Worm (Caenorhabditis elegans) whole organism, L1 larva: ENCODE measurements around the gene chil-14.
A peak's percentile ranks its signal among the peaks of the same experiment; 100 is the strongest.

Experiments
- C04F5.9 ChIP-seq: sonication (generic microtip); optimal IDR thresholded peaks from 2 replicates; lab custom pipeline; 2016; ENCODE audit warnings: missing genetic modification characterization, missing compliant biosample characterization
- C16A3.4 ChIP-seq: fragments of 150-350 bp; optimal IDR thresholded peaks from 2 replicates; lab custom pipeline; 2014; ENCODE audit warnings: missing biosample characterization, missing genetic modification characterization
- F16B12.6 ChIP-seq: fragments of 150-350 bp; optimal IDR thresholded peaks from 2 replicates; lab custom pipeline; 2014; ENCODE audit warnings: missing biosample characterization, missing genetic modification characterization
- Y116A8C.19 ChIP-seq: sonication (generic microtip); optimal IDR thresholded peaks from 2 replicates; lab custom pipeline; 2016; ENCODE audit warnings: missing compliant biosample characterization, missing genetic modification characterization, borderline replicate concordance
- aly-2 ChIP-seq: fragments of 150-350 bp; optimal IDR thresholded peaks from 2 replicates; lab custom pipeline; 2014; ENCODE audit warnings: missing biosample characterization, missing genetic modification characterization
- ama-1 ChIP-seq: fragments of 150-350 bp; optimal IDR thresholded peaks from 2 replicates; lab custom pipeline; 2014
- ceh-63 ChIP-seq: fragments of 200-800 bp; sonication (Bioruptor generic); optimal IDR thresholded peaks from 2 replicates; lab custom pipeline; 2018; ENCODE audit warnings: mild to moderate bottlenecking, missing genetic modification characterization, missing compliant biosample characterization
- ceh-8 ChIP-seq: fragments of 200-800 bp; sonication (Bioruptor generic); optimal IDR thresholded peaks from 2 replicates; lab custom pipeline; 2018; ENCODE audit warnings: mild to moderate bottlenecking, missing genetic modification characterization, moderate library complexity, missing compliant biosample characterization
- ces-1 ChIP-seq: fragments of 150-350 bp; optimal IDR thresholded peaks from 2 replicates; lab custom pipeline; 2014; ENCODE audit warnings: missing biosample characterization, missing genetic modification reagents, missing genetic modification characterization
- dpl-1 ChIP-seq, 3 experiments: fragments of 150-350 bp in 2 of 3; sonication (generic microtip) in 1 of 3; optimal IDR thresholded peaks; 2 replicates each; lab custom pipeline; 2014 to 2017; ENCODE audit warnings: missing biosample characterization in 3 of 3, missing genetic modification characterization in 3 of 3, missing genetic modification reagents in 3 of 3
- dsc-1 ChIP-seq: sonication (generic microtip); optimal IDR thresholded peaks from 2 replicates; lab custom pipeline; 2016; ENCODE audit warnings: mild to moderate bottlenecking, missing genetic modification characterization, missing compliant biosample characterization
- efl-1 ChIP-seq, 4 experiments: fragments of 150-350 bp; optimal IDR thresholded peaks in 3 of 4; peaks in 1 of 4; 1 replicate in 1 of 4; 2 replicates in 3 of 4; lab custom pipeline; 2014; ENCODE audit warnings: missing biosample characterization in 2 of 4, missing genetic modification characterization in 2 of 4, missing genetic modification reagents in 2 of 4
- efl-3 ChIP-seq: fragments of 200-800 bp; sonication (Bioruptor generic); optimal IDR thresholded peaks from 2 replicates; lab custom pipeline; 2018; ENCODE audit warnings: mild to moderate bottlenecking, missing genetic modification characterization, missing compliant biosample characterization
- egl-27 ChIP-seq, 2 experiments: fragments of 150-350 bp in 1 of 2; sonication (generic microtip); optimal IDR thresholded peaks; 3 replicates each; lab custom pipeline; 2017 to 2018; ENCODE audit warnings: missing biosample characterization in 2 of 2, missing genetic modification characterization in 2 of 2, missing genetic modification reagents in 2 of 2
- elt-3 ChIP-seq, 6 experiments: fragments of 150-350 bp in 1 of 6; sonication (generic microtip); optimal IDR thresholded peaks; 2 replicates each; lab custom pipeline; 2017 to 2018; ENCODE audit warnings: missing biosample characterization in 6 of 6, missing genetic modification characterization in 6 of 6, inconsistent platforms in 1 of 6
- ets-5 ChIP-seq: fragments of 200-800 bp; sonication (Bioruptor generic); IDR thresholded peaks from 2 replicates; pipeline ENCODE4 v1.3.6; 2022; ENCODE audit warnings: missing genetic modification characterization, missing compliant biosample characterization
- fkh-8 ChIP-seq: sonication (generic microtip); optimal IDR thresholded peaks from 2 replicates; lab custom pipeline; 2016; ENCODE audit warnings: mild to moderate bottlenecking, missing genetic modification characterization, missing compliant biosample characterization
- fos-1 ChIP-seq: fragments of 150-350 bp; optimal IDR thresholded peaks from 2 replicates; lab custom pipeline; 2014; ENCODE audit warnings: missing biosample characterization, missing genetic modification characterization
- hpl-2 ChIP-seq: fragments of 150-350 bp; optimal IDR thresholded peaks from 2 replicates; lab custom pipeline; 2014; ENCODE audit warnings: missing biosample characterization, missing genetic modification reagents, missing genetic modification characterization
- lin-14 ChIP-seq: fragments of 200-800 bp; sonication (Bioruptor generic); optimal IDR thresholded peaks from 2 replicates; lab custom pipeline; 2018; ENCODE audit warnings: mild to moderate bottlenecking, missing genetic modification characterization, moderate library complexity, missing compliant biosample characterization
- lin-15B ChIP-seq: fragments of 150-350 bp; sonication (generic microtip); optimal IDR thresholded peaks from 3 replicates; lab custom pipeline; 2014; ENCODE audit warnings: missing biosample characterization, missing genetic modification characterization
- lin-35 ChIP-seq, 2 experiments: fragments of 150-350 bp; optimal IDR thresholded peaks; 2 replicates each; lab custom pipeline; 2014; ENCODE audit warnings: missing biosample characterization in 2 of 2, missing genetic modification characterization in 2 of 2, missing genetic modification reagents in 2 of 2
- lsy-2 ChIP-seq, 2 experiments: fragments of 150-350 bp; optimal IDR thresholded peaks; 2 replicates each; lab custom pipeline; 2014; ENCODE audit warnings: missing biosample characterization in 2 of 2, missing genetic modification characterization in 2 of 2
- mab-9 ChIP-seq: fragments of 200-800 bp; sonication (Bioruptor generic); IDR thresholded peaks from 2 replicates; pipeline ENCODE4 v1.3.6; 2022; ENCODE audit warnings: missing genetic modification reagents, missing genetic modification characterization, missing compliant biosample characterization
- mdl-1 ChIP-seq, 2 experiments: fragments of 150-350 bp; optimal IDR thresholded peaks; 2 replicates each; lab custom pipeline; 2014 to 2017; ENCODE audit warnings: missing biosample characterization in 2 of 2, missing genetic modification characterization in 2 of 2, inconsistent platforms in 1 of 2
- mef-2 ChIP-seq: fragments of 150-350 bp; optimal IDR thresholded peaks from 2 replicates; lab custom pipeline; 2014; ENCODE audit warnings: missing biosample characterization, missing genetic modification characterization
- mep-1 ChIP-seq: fragments of 150-350 bp; optimal IDR thresholded peaks from 2 replicates; lab custom pipeline; 2014; ENCODE audit warnings: missing biosample characterization, missing genetic modification characterization
- nhr-12 ChIP-seq: sonication (generic microtip); optimal IDR thresholded peaks from 2 replicates; lab custom pipeline; 2017; ENCODE audit warnings: missing biosample characterization, missing genetic modification characterization
- nhr-20 ChIP-seq: sonication (generic microtip); optimal IDR thresholded peaks from 2 replicates; lab custom pipeline; 2016; ENCODE audit warnings: mild to moderate bottlenecking, missing genetic modification characterization, missing compliant biosample characterization
- nhr-28 ChIP-seq: fragments of 150-350 bp; optimal IDR thresholded peaks from 2 replicates; lab custom pipeline; 2014; ENCODE audit warnings: missing biosample characterization, missing genetic modification characterization
- nhr-47 ChIP-seq: sonication (generic microtip); optimal IDR thresholded peaks from 2 replicates; lab custom pipeline; 2016; ENCODE audit warnings: mild to moderate bottlenecking, missing genetic modification characterization, moderate library complexity, missing compliant biosample characterization
- nhr-71 ChIP-seq: sonication (generic microtip); optimal IDR thresholded peaks from 2 replicates; lab custom pipeline; 2016; ENCODE audit warnings: mild to moderate bottlenecking, missing genetic modification characterization, moderate library complexity, missing compliant biosample characterization
- nhr-76 ChIP-seq: sonication (generic microtip); optimal IDR thresholded peaks from 2 replicates; lab custom pipeline; 2017; ENCODE audit warnings: missing biosample characterization, missing genetic modification characterization
- nhr-84 ChIP-seq: sonication (generic microtip); optimal IDR thresholded peaks from 2 replicates; lab custom pipeline; 2017; ENCODE audit warnings: missing biosample characterization, missing genetic modification characterization
- nhr-85 ChIP-seq: sonication (generic microtip); peaks from one replicate; lab custom pipeline; 2016; ENCODE audit warnings: missing genetic modification characterization, inconsistent platforms, missing compliant biosample characterization
- pag-3 ChIP-seq: sonication (generic microtip); optimal IDR thresholded peaks from 2 replicates; lab custom pipeline; 2017; ENCODE audit warnings: missing genetic modification characterization, mild to moderate bottlenecking, missing compliant biosample characterization, antibody characterized with exemption, borderline replicate concordance; ENCODE audit not compliant: insufficient read depth
- rnt-1 ChIP-seq: sonication (generic microtip); optimal IDR thresholded peaks from 2 replicates; lab custom pipeline; 2016; ENCODE audit warnings: mild to moderate bottlenecking, missing genetic modification characterization, moderate library complexity, missing compliant biosample characterization
- skn-1 ChIP-seq: fragments of 150-350 bp; optimal IDR thresholded peaks from 2 replicates; lab custom pipeline; 2014; ENCODE audit warnings: missing biosample characterization, missing genetic modification characterization
- snpc-4 ChIP-seq: fragments of 150-350 bp; optimal IDR thresholded peaks from 2 replicates; lab custom pipeline; 2014; ENCODE audit warnings: missing biosample characterization, missing genetic modification characterization
- snu-23 ChIP-seq: sonication (generic microtip); optimal IDR thresholded peaks from 2 replicates; lab custom pipeline; 2016; ENCODE audit warnings: missing genetic modification characterization, missing compliant biosample characterization
- sptf-1 ChIP-seq: fragments of 150-350 bp; optimal IDR thresholded peaks from 2 replicates; lab custom pipeline; 2014; ENCODE audit warnings: missing biosample characterization, missing genetic modification characterization
- swsn-7 ChIP-seq: sonication (generic microtip); optimal IDR thresholded peaks from 2 replicates; lab custom pipeline; 2016; ENCODE audit warnings: missing genetic modification characterization, missing compliant biosample characterization
- tbx-2 ChIP-seq: sonication (generic microtip); optimal IDR thresholded peaks from 2 replicates; lab custom pipeline; 2016; ENCODE audit warnings: missing genetic modification characterization, missing compliant biosample characterization
- tlp-1 ChIP-seq: fragments of 150-350 bp; optimal IDR thresholded peaks from 2 replicates; lab custom pipeline; 2014; ENCODE audit warnings: missing biosample characterization, missing genetic modification characterization
- unc-130 ChIP-seq: fragments of 150-350 bp; optimal IDR thresholded peaks from 2 replicates; lab custom pipeline; 2017; ENCODE audit warnings: missing biosample characterization, missing genetic modification characterization, inconsistent platforms
- unc-62 ChIP-seq: fragments of 150-350 bp; optimal IDR thresholded peaks from 2 replicates; lab custom pipeline; 2014; ENCODE audit warnings: missing biosample characterization, missing genetic modification reagents, missing genetic modification characterization
- unc-86 ChIP-seq: sonication (generic microtip); optimal IDR thresholded peaks from 2 replicates; lab custom pipeline; 2016; ENCODE audit warnings: missing genetic modification characterization, missing compliant biosample characterization
- unc-98 ChIP-seq: fragments of 200-800 bp; sonication (Bioruptor generic); IDR thresholded peaks from 2 replicates; pipeline ENCODE4 v1.3.6; 2022; ENCODE audit warnings: missing genetic modification characterization, missing compliant biosample characterization
- vab-15 ChIP-seq: sonication (generic microtip); optimal IDR thresholded peaks from 2 replicates; lab custom pipeline; 2017; ENCODE audit warnings: missing genotype, mild to moderate bottlenecking, missing genetic modification characterization, missing compliant biosample characterization
- zip-4 ChIP-seq: fragments of 200-800 bp; sonication (Bioruptor generic); optimal IDR thresholded peaks from 2 replicates; lab custom pipeline; 2018; ENCODE audit warnings: mild to moderate bottlenecking, missing genetic modification characterization, moderate library complexity, missing compliant biosample characterization

chil-14 gene

ce11 chrV:1472569-1472968 is 17.7 kb downstream of the chil-14 start:
- TF ChIP-seq nhr-20 (tag; lab: Kevin White, UChicago) (no peak), zip-4 (no peak), pag-3 (tag; lab: Kevin White, UChicago) (no peak), elt-3 (tag; optimal IDR thresholded peaks at IDR 0.05; lab: Kevin White, UChicago) (no peak), mep-1 (tag; lab: Kevin White, UChicago) (peak; percentile 48), tbx-2 (no peak), C16A3.4 (no peak), hpl-2 (no peak), unc-86 (tag; lab: Kevin White, UChicago) (no peak), dsc-1 (peak; percentile 36), nhr-71 (tag; lab: Kevin White, UChicago) (peak; percentile 16), unc-62 (GFP tag; lab: Kevin White, UChicago) (no peak), sptf-1 (no peak), ces-1 (GFP tag; lab: Kevin White, UChicago) (no peak), nhr-76 (no peak), lin-35 (GFP tag; optimal IDR thresholded peaks at IDR 0.05; lab: Kevin White, UChicago) (no peak), swsn-7 (tag; lab: Kevin White, UChicago) (no peak), ceh-8 (no peak), nhr-12 (no peak), lin-14 (GFP tag; lab: Kevin White, UChicago) (peak; percentile 71), ama-1 (no peak), unc-130 (no peak), ceh-63 (no peak), C04F5.9 (tag; lab: Kevin White, UChicago) (no peak), nhr-85 (tag; lab: Kevin White, UChicago) (peak; percentile 73), dpl-1 (GFP tag; optimal IDR thresholded peaks at IDR 0.05; lab: Kevin White, UChicago) (no peak)
- TF ChIP-seq, all 84 proteins: peak for 5

ce11 chrV:1474486-1475125 is 19.7 kb downstream of the chil-14 start, which contains the start of the genes F53E2.2 and unc-60:
TSS of gene F53E2.2 (plus strand) at chrV:1475086.
TSS of gene unc-60 (plus strand) at chrV:1475086.
- TF ChIP-seq rnt-1 (tag; lab: Kevin White, UChicago) (peak; percentile 49), fkh-8 (peak; percentile 45), ama-1 (no peak), mdl-1 (tag; optimal IDR thresholded peaks at IDR 0.05; lab: Kevin White, UChicago) (peak in 1 of 2 experiments; percentile 47), zip-4 (no peak), ets-5 (GFP tag; lab: Robert Waterston, UW) (no peak), lin-15B (no peak), F16B12.6 (tag; lab: Kevin White, UChicago) (no peak), efl-1 (optimal IDR thresholded peaks at IDR 0.05; lab: Kevin White, UChicago) (peak; percentile 49 to 57), efl-1 (GFP tag; optimal IDR thresholded peaks at IDR 0.05 in 1 of 2; lab: Kevin White, UChicago) (peak; percentile 40 to 93), egl-27 (tag; optimal IDR thresholded peaks at IDR 0.05; lab: Kevin White, UChicago) (peak; percentile 34 to 46), ces-1 (GFP tag; lab: Kevin White, UChicago) (no peak), elt-3 (tag; optimal IDR thresholded peaks at IDR 0.05; lab: Kevin White, UChicago) (no peak), fos-1 (no peak), snu-23 (peak; percentile 80), nhr-71 (tag; lab: Kevin White, UChicago) (peak; percentile 82), unc-62 (GFP tag; lab: Kevin White, UChicago) (no peak), tlp-1 (no peak), nhr-85 (tag; lab: Kevin White, UChicago) (peak; percentile 74), efl-3 (no peak), nhr-12 (no peak), sptf-1 (no peak), nhr-28 (tag; lab: Kevin White, UChicago) (no peak), lin-35 (GFP tag; optimal IDR thresholded peaks at IDR 0.05; lab: Kevin White, UChicago) (peak; percentile 45 to 69), unc-86 (tag; lab: Kevin White, UChicago) (peak; percentile 65), ceh-63 (no peak), nhr-47 (tag; lab: Kevin White, UChicago) (peak; percentile 72), nhr-84 (tag; lab: Kevin White, UChicago) (no peak), skn-1 (tag; lab: Kevin White, UChicago) (peak; percentile 77), nhr-76 (no peak), lsy-2 (tag; optimal IDR thresholded peaks at IDR 0.05; lab: Kevin White, UChicago) (peak; percentile 15 to 56), mab-9 (GFP tag; lab: Robert Waterston, UW) (no peak; the same call in 1 of the 2 replicates), mef-2 (tag; lab: Kevin White, UChicago) (no peak), Y116A8C.19 (tag; lab: Kevin White, UChicago) (no peak), aly-2 (no peak), unc-98 (GFP tag; lab: Robert Waterston, UW) (no peak), swsn-7 (tag; lab: Kevin White, UChicago) (peak; percentile 60), snpc-4 (no peak), vab-15 (tag; lab: Kevin White, UChicago) (no peak)
